Worm (Caenorhabditis elegans) whole organism, L4 larva: ENCODE measurements around the gene Y7A5A.2.

ENCODE experiments used
- D1046.2 ChIP-seq: fragments of 200-800 bp; sonication (Bioruptor generic); IDR thresholded peaks from 2 replicates; pipeline ENCODE4 v1.3.6; 2022; ENCODE audit warnings: missing genetic modification characterization, missing compliant biosample characterization
- F10B5.3 ChIP-seq: sonication (generic microtip); optimal IDR thresholded peaks from 2 replicates; lab custom pipeline; 2016; ENCODE audit warnings: mild to moderate bottlenecking, missing genetic modification characterization, missing compliant biosample characterization
- F26F4.8 ChIP-seq: fragments of 200-800 bp; sonication (Bioruptor generic); conservative IDR thresholded peaks from 2 replicates; pipeline ENCODE4 v1.3.6; 2022; ENCODE audit warnings: missing genetic modification characterization, missing compliant biosample characterization
- F44E2.7 ChIP-seq: fragments of 200-800 bp; sonication (Bioruptor generic); IDR thresholded peaks from 2 replicates; pipeline ENCODE4 v2.1.2; 2022; ENCODE audit warnings: missing genetic modification characterization, missing compliant biosample characterization
- F49E8.2 ChIP-seq: sonication (generic microtip); optimal IDR thresholded peaks from 2 replicates; lab custom pipeline; 2016; ENCODE audit warnings: missing compliant biosample characterization, mild to moderate bottlenecking, missing genetic modification characterization, borderline replicate concordance
- T26A8.4 ChIP-seq: fragments of 200-800 bp; sonication (Bioruptor generic); IDR thresholded peaks from 2 replicates; pipeline ENCODE4 v1.3.6; 2022; ENCODE audit warnings: missing genetic modification characterization, missing compliant biosample characterization
- Y5F2A.4 ChIP-seq: fragments of 200-800 bp; sonication (Bioruptor generic); optimal IDR thresholded peaks from 2 replicates; lab custom pipeline; 2018; ENCODE audit warnings: mild to moderate bottlenecking, missing genetic modification characterization, missing compliant biosample characterization
- ZK337.2 ChIP-seq: fragments of 200-800 bp; sonication (Bioruptor generic); IDR thresholded peaks from 2 replicates; pipeline ENCODE4 v1.3.6; 2022; ENCODE audit warnings: missing genetic modification reagents, missing genetic modification characterization, missing compliant biosample characterization
- ZK546.5 ChIP-seq, 2 experiments: sonication (generic microtip); optimal IDR thresholded peaks; 2 replicates each; lab custom pipeline; 2017; ENCODE audit warnings: missing biosample characterization in 2 of 2, missing genetic modification characterization in 2 of 2
- aha-1 ChIP-seq: fragments of 150-350 bp; peaks from one replicate; lab custom pipeline; 2014; ENCODE audit warnings: missing biosample characterization, missing genetic modification characterization
- arid-1 ChIP-seq: fragments of 200-800 bp; sonication (Bioruptor generic); conservative IDR thresholded peaks from 2 replicates; pipeline ENCODE4 v1.3.6; 2022; ENCODE audit warnings: missing genetic modification reagents, missing genetic modification characterization, missing compliant biosample characterization
- attf-4 ChIP-seq: sonication (generic microtip); optimal IDR thresholded peaks from 3 replicates; lab custom pipeline; 2017; ENCODE audit warnings: missing biosample characterization, missing genetic modification characterization
- ceh-62 ChIP-seq: sonication (generic microtip); optimal IDR thresholded peaks from 2 replicates; lab custom pipeline; 2017; ENCODE audit warnings: missing biosample characterization, missing genetic modification characterization
- ces-1 ChIP-seq: fragments of 150-350 bp; sonication (generic microtip); optimal IDR thresholded peaks from 4 replicates; lab custom pipeline; 2014; ENCODE audit warnings: missing biosample characterization, missing genetic modification reagents, missing genetic modification characterization
- daf-12 ChIP-seq: fragments of 150-350 bp; optimal IDR thresholded peaks from 2 replicates; lab custom pipeline; 2014; ENCODE audit warnings: missing biosample characterization, missing genetic modification reagents, missing genetic modification characterization
- daf-16 ChIP-seq, 3 experiments: sonication (generic microtip); optimal IDR thresholded peaks; 2 replicates each; lab custom pipeline; 2016 to 2017; ENCODE audit warnings: missing genetic modification characterization in 3 of 3, missing genetic modification reagents in 3 of 3, mild to moderate bottlenecking in 2 of 3, missing compliant biosample characterization in 2 of 3, missing biosample characterization in 1 of 3, moderate library complexity in 1 of 3
- dmd-6 ChIP-seq: fragments of 200-800 bp; sonication (Bioruptor generic); IDR thresholded peaks from 2 replicates; pipeline ENCODE4 v1.3.6; 2022; ENCODE audit warnings: missing genetic modification reagents, missing genetic modification characterization, missing compliant biosample characterization
- duxl-1 ChIP-seq: sonication (generic microtip); optimal IDR thresholded peaks from 2 replicates; lab custom pipeline; 2016; ENCODE audit warnings: mild to moderate bottlenecking, missing genetic modification characterization, moderate library complexity, missing compliant biosample characterization; ENCODE audit not compliant: poor library complexity
- egl-43 ChIP-seq: fragments of 200-800 bp; sonication (Bioruptor generic); IDR thresholded peaks from 2 replicates; pipeline ENCODE4 v1.3.6; 2022; ENCODE audit warnings: missing genetic modification reagents, missing genetic modification characterization, missing compliant biosample characterization
- fkh-10 ChIP-seq: fragments of 150-350 bp; optimal IDR thresholded peaks from 2 replicates; lab custom pipeline; 2014; ENCODE audit warnings: missing biosample characterization, missing genetic modification reagents, missing genetic modification characterization
- fos-1 ChIP-seq: fragments of 150-350 bp; optimal IDR thresholded peaks from 2 replicates; lab custom pipeline; 2014; ENCODE audit warnings: missing biosample characterization, missing genetic modification characterization
- hlh-11 ChIP-seq: fragments of 200-800 bp; sonication (Bioruptor generic); optimal IDR thresholded peaks from 2 replicates; lab custom pipeline; 2018; ENCODE audit warnings: mild to moderate bottlenecking, missing genetic modification characterization, missing compliant biosample characterization
- hlh-30 ChIP-seq: sonication (generic microtip); optimal IDR thresholded peaks from 2 replicates; lab custom pipeline; 2017; ENCODE audit warnings: antibody characterized with exemption, mild to moderate bottlenecking, missing genetic modification characterization, missing compliant biosample characterization; ENCODE audit not compliant: insufficient read depth
- jun-1 ChIP-seq: fragments of 150-350 bp; optimal IDR thresholded peaks from 2 replicates; lab custom pipeline; 2014; ENCODE audit warnings: missing biosample characterization, missing genetic modification reagents, missing genetic modification characterization
- lim-7 ChIP-seq: fragments of 200-800 bp; sonication (Bioruptor generic); IDR thresholded peaks from 2 replicates; pipeline ENCODE4 v1.3.6; 2022; ENCODE audit warnings: missing genetic modification characterization, missing compliant biosample characterization
- lin-1 ChIP-seq: fragments of 200-800 bp; sonication (Bioruptor generic); IDR thresholded peaks from 2 replicates; pipeline ENCODE4 v1.3.6; 2022; ENCODE audit warnings: missing genetic modification reagents, missing genetic modification characterization, missing compliant biosample characterization
- lin-13 ChIP-seq: fragments of 150-350 bp; optimal IDR thresholded peaks from 2 replicates; lab custom pipeline; 2014; ENCODE audit warnings: missing biosample characterization, missing genetic modification reagents, missing genetic modification characterization
- lsy-2 ChIP-seq, 2 experiments: fragments of 150-350 bp in 1 of 2; sonication (generic microtip) in 1 of 2; optimal IDR thresholded peaks; 2 replicates each; lab custom pipeline; 2014 to 2017; ENCODE audit warnings: missing biosample characterization in 2 of 2, missing genetic modification characterization in 2 of 2
- madf-5 ChIP-seq, 2 experiments: fragments of 200-800 bp; sonication (Bioruptor generic); IDR thresholded peaks; 2 replicates each; pipeline ENCODE4 v1.3.6; 2022; ENCODE audit warnings: missing compliant biosample characterization in 2 of 2, missing genetic modification characterization in 2 of 2
- mdl-1 ChIP-seq, 2 experiments: fragments of 150-350 bp in 1 of 2; sonication (generic microtip) in 1 of 2; optimal IDR thresholded peaks; 2 replicates each; lab custom pipeline; 2014 to 2017; ENCODE audit warnings: missing biosample characterization in 2 of 2, missing genetic modification characterization in 2 of 2
- mep-1 ChIP-seq: fragments of 150-350 bp; sonication (generic microtip); optimal IDR thresholded peaks from 3 replicates; lab custom pipeline; 2014; ENCODE audit warnings: missing biosample characterization, missing genetic modification characterization
- mes-2 ChIP-seq: sonication (generic microtip); optimal IDR thresholded peaks from 2 replicates; lab custom pipeline; 2016; ENCODE audit warnings: missing genotype, mild to moderate bottlenecking, missing genetic modification characterization, missing compliant biosample characterization; ENCODE audit not compliant: poor library complexity, severe bottlenecking
- nhr-10 ChIP-seq: fragments of 150-350 bp; optimal IDR thresholded peaks from 2 replicates; lab custom pipeline; 2014; ENCODE audit warnings: missing biosample characterization, missing genetic modification characterization
- nhr-102 ChIP-seq: sonication (generic microtip); optimal IDR thresholded peaks from 2 replicates; lab custom pipeline; 2016; ENCODE audit warnings: mild to moderate bottlenecking, missing genetic modification characterization, moderate library complexity, missing compliant biosample characterization
- nhr-237 ChIP-seq: sonication (generic microtip); optimal IDR thresholded peaks from 2 replicates; lab custom pipeline; 2017; ENCODE audit warnings: missing biosample characterization, missing genetic modification characterization
- nhr-42 ChIP-seq: fragments of 200-800 bp; sonication (Bioruptor generic); IDR thresholded peaks from 2 replicates; pipeline ENCODE4 v1.3.6; 2022; ENCODE audit warnings: missing genetic modification characterization, missing compliant biosample characterization
- nhr-6 ChIP-seq: fragments of 150-350 bp; optimal IDR thresholded peaks from 2 replicates; lab custom pipeline; 2014; ENCODE audit warnings: missing biosample characterization, missing genetic modification characterization
- nhr-77 ChIP-seq: fragments of 150-350 bp; optimal IDR thresholded peaks from 2 replicates; lab custom pipeline; 2014; ENCODE audit warnings: missing biosample characterization, missing genetic modification characterization
- php-3 ChIP-seq: fragments of 200-800 bp; sonication (Bioruptor generic); IDR thresholded peaks from 2 replicates; pipeline ENCODE4 v1.3.6; 2022; ENCODE audit warnings: missing genetic modification reagents, missing genetic modification characterization, missing compliant biosample characterization
- pqm-1 ChIP-seq: sonication (generic microtip); optimal IDR thresholded peaks from 2 replicates; lab custom pipeline; 2017; ENCODE audit warnings: missing biosample characterization, missing genetic modification characterization
- rbr-2 ChIP-seq: sonication (generic microtip); optimal IDR thresholded peaks from 2 replicates; lab custom pipeline; 2016; ENCODE audit warnings: missing genotype, missing genetic modification characterization, missing compliant biosample characterization
- skn-1 ChIP-seq: fragments of 150-350 bp; optimal IDR thresholded peaks from 2 replicates; lab custom pipeline; 2014; ENCODE audit warnings: missing biosample characterization, missing genetic modification characterization
- snpc-1.2 ChIP-seq: fragments of 200-800 bp; sonication (Bioruptor generic); IDR thresholded peaks from 2 replicates; pipeline ENCODE4 v1.3.6; 2022; ENCODE audit warnings: missing genetic modification reagents, missing genetic modification characterization, missing compliant biosample characterization
- snpc-4 ChIP-seq: fragments of 150-350 bp; optimal IDR thresholded peaks from 2 replicates; lab custom pipeline; 2014; ENCODE audit warnings: missing biosample characterization, missing genetic modification characterization
- spr-1 ChIP-seq: sonication (generic microtip); optimal IDR thresholded peaks from 2 replicates; lab custom pipeline; 2016; ENCODE audit warnings: mild to moderate bottlenecking, missing genetic modification characterization, missing compliant biosample characterization
- spr-3 ChIP-seq: fragments of 200-800 bp; sonication (Bioruptor generic); optimal IDR thresholded peaks from 2 replicates; lab custom pipeline; 2018; ENCODE audit warnings: mild to moderate bottlenecking, missing genetic modification characterization, missing compliant biosample characterization
- tag-97 ChIP-seq: fragments of 200-800 bp; sonication (Bioruptor generic); IDR thresholded peaks from 2 replicates; pipeline ENCODE4 v1.3.6; 2022; ENCODE audit warnings: missing genetic modification characterization, missing compliant biosample characterization
- unc-39 ChIP-seq: sonication (generic microtip); optimal IDR thresholded peaks from 2 replicates; lab custom pipeline; 2017; ENCODE audit warnings: missing biosample characterization, missing genetic modification characterization
- zag-1 ChIP-seq: fragments of 150-350 bp; optimal IDR thresholded peaks from 2 replicates; lab custom pipeline; 2014; ENCODE audit warnings: missing biosample characterization, missing genetic modification characterization
- zfp-2 ChIP-seq: sonication (generic microtip); optimal IDR thresholded peaks from 2 replicates; lab custom pipeline; 2016; ENCODE audit warnings: mild to moderate bottlenecking, missing genetic modification characterization, missing compliant biosample characterization
- zip-11 ChIP-seq: fragments of 200-800 bp; sonication (Bioruptor generic); IDR thresholded peaks from 2 replicates; pipeline ENCODE4 v1.3.6; 2022; ENCODE audit warnings: missing genetic modification characterization, missing compliant biosample characterization
- ztf-11 ChIP-seq: fragments of 150-350 bp; optimal IDR thresholded peaks from 2 replicates; lab custom pipeline; 2014; ENCODE audit warnings: missing biosample characterization, missing genetic modification characterization
- ztf-7 ChIP-seq: fragments of 150-350 bp; optimal IDR thresholded peaks from 2 replicates; lab custom pipeline; 2014; ENCODE audit warnings: missing biosample characterization, missing genetic modification characterization

The Y7A5A.2 gene

ce11 chrX:15736419-15736818 lies 36.1 kb downstream of the Y7A5A.2 start (continued):
- TF ChIP-seq rbr-2 (tag; lab: Kevin White, UChicago) (peak; percentile 85), hlh-11 (tag; lab: Kevin White, UChicago) (peak; percentile 71), lin-1 (GFP tag; lab: Robert Waterston, UW) (peak; percentile 61; the same call in 1 of the 2 replicates), ZK546.5 (tag; optimal IDR thresholded peaks at IDR 0.05; lab: Kevin White, UChicago) (no peak), nhr-42 (GFP tag; lab: Robert Waterston, UW) (peak; percentile 70), zfp-2 (tag; lab: Kevin White, UChicago) (no peak), egl-43 (GFP tag; lab: Robert Waterston, UW) (no peak), spr-1 (tag; lab: Kevin White, UChicago) (peak; percentile 68), fkh-10 (GFP tag; lab: Kevin White, UChicago) (no peak), mdl-1 (tag; optimal IDR thresholded peaks at IDR 0.05; lab: Kevin White, UChicago) (peak in 1 of 2 experiments; percentile 40), jun-1 (tag; lab: Kevin White, UChicago) (peak; percentile 89), dmd-6 (GFP tag; lab: Robert Waterston, UW) (peak; percentile 51), zip-11 (GFP tag; lab: Robert Waterston, UW) (no peak), daf-12 (tag; lab: Kevin White, UChicago) (no peak), snpc-4 (tag; lab: Kevin White, UChicago) (no peak), F26F4.8 (GFP tag; lab: Robert Waterston, UW) (no peak), madf-5 (GFP tag; IDR thresholded peaks at IDR 0.05; lab: Robert Waterston, UW) (peak in 1 of 2 experiments; percentile 47; a peak in 1 of 4 replicates), daf-16 (GFP tag; optimal IDR thresholded peaks at IDR 0.05; lab: Kevin White, UChicago) (no peak), daf-16 (tag; optimal IDR thresholded peaks at IDR 0.05; lab: Kevin White, UChicago) (peak; percentile 67), arid-1 (GFP tag; lab: Robert Waterston, UW) (no peak), skn-1 (tag; lab: Kevin White, UChicago) (no peak), ZK337.2 (GFP tag; lab: Robert Waterston, UW) (no peak), ceh-62 (tag; lab: Kevin White, UChicago) (no peak), attf-4 (tag; lab: Kevin White, UChicago) (no peak), mep-1 (peak; percentile 87), hlh-30 (tag; lab: Kevin White, UChicago) (peak; percentile 74), ztf-7 (tag; lab: Kevin White, UChicago) (peak; percentile 81), F10B5.3 (tag; lab: Kevin White, UChicago) (peak; percentile 94), aha-1 (tag; lab: Kevin White, UChicago) (peak; percentile 31), nhr-6 (tag; lab: Kevin White, UChicago) (peak; percentile 76), tag-97 (GFP tag; lab: Robert Waterston, UW) (no peak), pqm-1 (peak; percentile 58), T26A8.4 (GFP tag; lab: Robert Waterston, UW) (peak; percentile 89), lim-7 (GFP tag; lab: Robert Waterston, UW) (no peak), lin-13 (GFP tag; lab: Kevin White, UChicago) (peak; percentile 69), ces-1 (GFP tag; lab: Kevin White, UChicago) (peak; percentile 6), F49E8.2 (no peak), ztf-11 (no peak), zag-1 (no peak), nhr-77 (peak; percentile 91), snpc-1.2 (GFP tag; lab: Robert Waterston, UW) (no peak), nhr-102 (tag; lab: Kevin White, UChicago) (peak; percentile 93), nhr-10 (tag; lab: Kevin White, UChicago) (peak; percentile 41), nhr-237 (no peak), duxl-1 (tag; lab: Kevin White, UChicago) (peak; percentile 95), lsy-2 (tag; optimal IDR thresholded peaks at IDR 0.05; lab: Kevin White, UChicago) (peak; percentile 20 to 85), D1046.2 (GFP tag; lab: Robert Waterston, UW) (no peak), unc-39 (tag; lab: Kevin White, UChicago) (no peak), Y5F2A.4 (GFP tag; lab: Kevin White, UChicago) (no peak), php-3 (GFP tag; lab: Robert Waterston, UW) (no peak), mes-2 (peak; percentile 93), F44E2.7 (GFP tag; lab: Robert Waterston, UW) (no peak), spr-3 (GFP tag; lab: Kevin White, UChicago) (peak; percentile 13), fos-1 (no peak)
